Fruit fly (Drosophila melanogaster): ENCODE results near the gene RpL40.

DNA sequence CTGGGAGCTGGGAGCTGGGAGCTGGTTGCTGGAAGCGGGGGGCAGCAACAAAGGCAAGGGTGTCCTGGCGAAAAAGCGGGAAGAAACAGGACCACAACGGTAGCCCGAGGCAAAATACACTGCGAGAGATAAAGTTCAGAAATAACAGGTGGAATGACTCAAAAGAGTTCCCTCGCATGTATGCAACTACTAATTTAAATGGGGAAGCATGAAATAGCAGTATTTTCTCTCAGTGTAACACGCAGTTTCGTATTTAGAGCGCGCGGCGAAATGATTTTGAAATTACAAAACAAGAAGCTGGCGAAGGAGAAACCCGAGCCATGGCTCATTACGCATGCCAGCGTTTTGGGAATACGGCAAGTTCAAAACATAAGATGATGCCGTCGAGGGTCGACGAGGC lies 20.8 kb downstream of the RpL40 start:
- TF ChIP-seq cnc (optimal IDR thresholded peaks at IDR 0.05) (no peak), CG7045 (GFP tag; optimal IDR thresholded peaks at IDR 0.05) (no peak), tj (GFP tag; optimal IDR thresholded peaks at IDR 0.05) (no peak), bab1 (GFP tag; optimal IDR thresholded peaks at IDR 0.05) (no peak), kay (GFP tag; ENCODE audit: borderline replicate concordance) (no peak), Hr96 (GFP tag; optimal IDR thresholded peaks at IDR 0.05) (no peak), Mnt (GFP tag; optimal IDR thresholded peaks at IDR 0.05) (no peak), CG7101 (tag; optimal IDR thresholded peaks at IDR 0.05) (no peak), CG12768 (GFP tag; optimal IDR thresholded peaks at IDR 0.05) (no peak), CG11617 (GFP tag; optimal IDR thresholded peaks at IDR 0.05) (no peak), CG1620 (GFP tag; optimal IDR thresholded peaks at IDR 0.05) (no peak), CG33017 (tag; optimal IDR thresholded peaks at IDR 0.05) (no peak), pad (GFP tag; optimal IDR thresholded peaks at IDR 0.05) (no peak), CG5204 (GFP tag; optimal IDR thresholded peaks at IDR 0.05) (no peak)
